Fruit fly (Drosophila melanogaster): ENCODE data around the gene CG31624.

Gene CG31624

dm6 chr2L:21149053-21149452, 51.1 kb downstream of the CG31624 start (continued):
- TF ChIP-seq kni (GFP tag; optimal IDR thresholded peaks at IDR 0.05) (no peak), NfI (GFP tag; optimal IDR thresholded peaks at IDR 0.05) (peak; percentile 33), Dad (GFP tag; optimal IDR thresholded peaks at IDR 0.05) (no peak), pb (GFP tag; optimal IDR thresholded peaks at IDR 0.05) (no peak), cwo (GFP tag; optimal IDR thresholded peaks at IDR 0.05) (no peak), CG10565 (GFP tag; optimal IDR thresholded peaks at IDR 0.05) (no peak), pnt (GFP tag; optimal IDR thresholded peaks at IDR 0.05) (no peak), ase (GFP tag; IDR thresholded peaks at IDR 0.05) (peak; percentile 44; the same call in 1 of the 3 replicates), CG7987 (GFP tag; optimal IDR thresholded peaks at IDR 0.05) (no peak), lmd (GFP tag; IDR thresholded peaks at IDR 0.05) (peak; percentile 41; the same call in 1 of the 2 replicates), danr (GFP tag; IDR thresholded peaks at IDR 0.05) (no peak), pfk (GFP tag; optimal IDR thresholded peaks at IDR 0.05) (no peak), scrt (GFP tag; optimal IDR thresholded peaks at IDR 0.05) (peak; percentile 20), CG15073 (GFP tag; optimal IDR thresholded peaks at IDR 0.05) (no peak), ap (GFP tag; IDR thresholded peaks at IDR 0.05) (peak; percentile 13; the same call in 1 of the 2 replicates), CG11398 (GFP tag; optimal IDR thresholded peaks at IDR 0.05) (no peak), CG6813 (GFP tag; optimal IDR thresholded peaks at IDR 0.05) (no peak), CG18476 (GFP tag; optimal IDR thresholded peaks at IDR 0.05) (peak; percentile 7), run (tag; optimal IDR thresholded peaks at IDR 0.05) (no peak), mirr (GFP tag; optimal IDR thresholded peaks at IDR 0.05) (no peak), HLHmδ (GFP tag; optimal IDR thresholded peaks at IDR 0.05) (no peak), gce (GFP tag; IDR thresholded peaks at IDR 0.05) (0 out of 3 replicates have a peak, but pooled peaks have one; percentile 38), slou (GFP tag; optimal IDR thresholded peaks at IDR 0.05) (peak; percentile 31), disco-r (GFP tag; optimal IDR thresholded peaks at IDR 0.05) (no peak), ftz-f1 (GFP tag; optimal IDR thresholded peaks at IDR 0.05) (no peak), tna (GFP tag; IDR thresholded peaks at IDR 0.05; ENCODE audit: partially characterized antibody) (peak; percentile 61), CG9215 (GFP tag; IDR thresholded peaks at IDR 0.05) (no peak), H15 (GFP tag; IDR thresholded peaks at IDR 0.05) (no peak), CG3726 (GFP tag; IDR thresholded peaks at IDR 0.05) (no peak), Fer3 (tag; optimal IDR thresholded peaks at IDR 0.05) (peak; percentile 39), CG7372 (GFP tag; IDR thresholded peaks at IDR 0.05) (no peak), CG11560 (tag; IDR thresholded peaks at IDR 0.05) (peak; percentile 43; the same call in 1 of the 3 replicates), H2.0 (GFP tag; IDR thresholded peaks at IDR 0.05) (no peak), Opbp (GFP tag; IDR thresholded peaks at IDR 0.05; ENCODE audit: partially characterized antibody) (peak; percentile 74), CG14050 (GFP tag; IDR thresholded peaks at IDR 0.05) (no peak), CG6765 (GFP tag; optimal IDR thresholded peaks at IDR 0.05) (no peak), CG12299 (tag; optimal IDR thresholded peaks at IDR 0.05) (peak; percentile 33), klu (GFP tag; IDR thresholded peaks at IDR 0.05) (no peak), CG4404 (GFP tag; IDR thresholded peaks at IDR 0.05) (no peak), CG9817 (tag; optimal IDR thresholded peaks at IDR 0.05) (no peak), Poxn (GFP tag; IDR thresholded peaks at IDR 0.05) (no peak), CG18262 (tag; optimal IDR thresholded peaks at IDR 0.05) (peak; percentile 62), ara (GFP tag; IDR thresholded peaks at IDR 0.05) (no peak), twi (tag; optimal IDR thresholded peaks at IDR 0.05) (no peak), CG11093 (GFP tag; IDR thresholded peaks at IDR 0.05) (no peak), Jarid2 (GFP tag; optimal IDR thresholded peaks at IDR 0.05) (no peak), CG17328 (GFP tag; IDR thresholded peaks at IDR 0.05) (peak; percentile 66), Dip3 (GFP tag; optimal IDR thresholded peaks at IDR 0.05) (no peak), CG4282 (GFP tag; optimal IDR thresholded peaks at IDR 0.05) (no peak), HLH54F (GFP tag; optimal IDR thresholded peaks at IDR 0.05) (no peak), CG3281 (GFP tag; optimal IDR thresholded peaks at IDR 0.05) (peak; percentile 13), Neu2 (GFP tag; optimal IDR thresholded peaks at IDR 0.05; ENCODE audit: borderline replicate concordance) (no peak)
